Worm (Caenorhabditis elegans) whole organism, young adult: ENCODE measurements around the gene cpsf-4.

ENCODE experiments used
- K12H6.12 ChIP-seq: fragments of 200-800 bp; sonication (Bioruptor generic); optimal IDR thresholded peaks from 2 replicates; lab custom pipeline; 2018; ENCODE audit warnings: mild to moderate bottlenecking, missing genetic modification characterization, missing compliant biosample characterization
- T07F8.4 ChIP-seq: sonication (generic microtip); optimal IDR thresholded peaks from 2 replicates; lab custom pipeline; 2016; ENCODE audit warnings: mild to moderate bottlenecking, missing genetic modification characterization, moderate library complexity, missing compliant biosample characterization
- hsf-1 ChIP-seq: fragments of 200-800 bp; sonication (Bioruptor generic); IDR thresholded peaks from 2 replicates; pipeline ENCODE4 v1.3.6; 2022; ENCODE audit warnings: missing genetic modification reagents, missing genetic modification characterization, missing compliant biosample characterization
- let-526 ChIP-seq: fragments of 200-800 bp; sonication (Bioruptor generic); IDR thresholded peaks from 2 replicates; pipeline ENCODE4 v1.3.6; 2022; ENCODE audit warnings: missing genetic modification reagents, missing genetic modification characterization, missing compliant biosample characterization
- madf-3 ChIP-seq: fragments of 200-800 bp; sonication (Bioruptor generic); IDR thresholded peaks from 2 replicates; pipeline ENCODE4 v1.3.6; 2022; ENCODE audit warnings: missing genetic modification reagents, missing genetic modification characterization, missing compliant biosample characterization
- madf-6 ChIP-seq: fragments of 200-800 bp; sonication (Bioruptor generic); IDR thresholded peaks from 2 replicates; pipeline ENCODE4 v1.3.6; 2022; ENCODE audit warnings: missing genetic modification reagents, missing genetic modification characterization, missing compliant biosample characterization
- nhr-120 ChIP-seq: fragments of 200-800 bp; sonication (Bioruptor generic); IDR thresholded peaks from 2 replicates; pipeline ENCODE4 v1.3.6; 2022; ENCODE audit warnings: missing genetic modification characterization, missing compliant biosample characterization
- xnd-1 ChIP-seq: sonication (generic microtip); optimal IDR thresholded peaks from 2 replicates; lab custom pipeline; 2016; ENCODE audit warnings: missing genotype, missing genetic modification reagents, missing genetic modification characterization, missing compliant biosample characterization

DNA sequence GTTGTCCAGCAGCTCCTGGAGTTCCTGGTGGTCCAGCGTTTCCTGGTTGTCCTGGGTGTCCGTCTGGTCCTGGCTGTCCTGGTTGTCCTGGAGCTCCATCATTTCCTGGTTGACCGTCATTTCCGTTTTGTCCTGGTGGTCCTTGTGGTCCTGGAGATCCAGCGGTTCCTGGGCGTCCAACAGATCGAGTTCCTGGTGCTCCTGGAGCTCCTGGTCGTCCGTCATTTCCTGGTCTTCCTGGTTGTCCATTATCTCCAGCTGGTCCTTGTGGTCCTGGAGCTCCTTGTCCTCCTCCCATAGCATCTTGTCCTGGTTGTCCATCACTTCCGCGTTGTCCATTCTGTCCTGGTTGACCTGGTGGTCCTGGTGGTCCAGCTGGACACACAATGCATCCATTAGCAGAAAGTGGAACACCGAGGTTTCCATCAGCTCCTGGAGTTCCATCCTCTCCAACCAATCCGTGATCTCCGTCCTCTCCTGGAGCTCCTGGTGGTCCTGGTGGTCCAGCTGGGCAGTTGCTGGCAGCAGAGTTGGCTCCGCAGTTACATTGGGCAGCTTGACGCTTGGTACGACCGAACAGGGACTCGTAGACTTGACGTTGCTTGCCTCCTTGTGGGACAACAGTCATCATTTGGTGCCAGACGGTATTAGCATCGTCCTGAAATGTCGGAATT, 15.9 kb upstream of the cpsf-4 start:
- no peak for TF ChIP-seq let-526 (GFP tag; lab: Robert Waterston, UW)
- TF ChIP-seq xnd-1 = no peak
- no peak for TF ChIP-seq madf-3 (GFP tag; lab: Robert Waterston, UW)
- no peak for TF ChIP-seq T07F8.4
- 0 out of 2 replicates have a peak, but pooled peaks have one; percentile 56 for TF ChIP-seq hsf-1 (GFP tag; lab: Robert Waterston, UW)
- no peak for TF ChIP-seq madf-6 (GFP tag; lab: Robert Waterston, UW)
- TF ChIP-seq K12H6.12 (tag; lab: Kevin White, UChicago) = no peak
- no peak for TF ChIP-seq nhr-120 (GFP tag; lab: Robert Waterston, UW)
